Fruit fly (Drosophila melanogaster) whole organism, prepupa: ENCODE measurements around the gene hb.

Experiments
- Blimp-1 ChIP-seq: fragments of 200-800 bp; sonication (Bioruptor generic); optimal IDR thresholded peaks from 3 replicates; lab custom pipeline; 2017; ENCODE audit warnings: missing biosample characterization, missing genetic modification characterization, mild to moderate bottlenecking, moderate library complexity, missing genetic modification reagents
- CG16779 ChIP-seq: fragments of 200-800 bp; sonication (Bioruptor generic); optimal IDR thresholded peaks from 3 replicates; lab custom pipeline; 2017; ENCODE audit warnings: missing biosample characterization, mild to moderate bottlenecking, missing genetic modification characterization
- CG3032 ChIP-seq: fragments of 200-800 bp; optimal IDR thresholded peaks from 2 replicates; lab custom pipeline; 2019; ENCODE audit warnings: missing biosample characterization, mild to moderate bottlenecking, missing genetic modification characterization, moderate library complexity
- CG32006 ChIP-seq: fragments of 200-800 bp; sonication (Bioruptor generic); optimal IDR thresholded peaks from 3 replicates; lab custom pipeline; 2017; ENCODE audit warnings: missing biosample characterization, mild to moderate bottlenecking, missing genetic modification characterization
- CG3919 ChIP-seq: fragments of 200-800 bp; sonication (Bioruptor generic); optimal IDR thresholded peaks from 3 replicates; lab custom pipeline; 2016; ENCODE audit warnings: missing biosample characterization, missing genetic modification characterization
- CG6276 ChIP-seq: fragments of 200-800 bp; sonication (Bioruptor generic); optimal IDR thresholded peaks from 2 replicates; lab custom pipeline; 2017; ENCODE audit warnings: missing biosample characterization, mild to moderate bottlenecking, missing genetic modification characterization
- CG6808 ChIP-seq: fragments of 200-800 bp; sonication (Bioruptor generic); optimal IDR thresholded peaks from 3 replicates; lab custom pipeline; 2017; ENCODE audit warnings: missing biosample characterization, missing genetic modification characterization, mild to moderate bottlenecking, moderate library complexity, missing genetic modification reagents
- CG7368 ChIP-seq: fragments of 200-800 bp; sonication (Bioruptor generic); optimal IDR thresholded peaks from 3 replicates; lab custom pipeline; 2016; ENCODE audit warnings: missing biosample characterization, missing genetic modification characterization
- Hr39 ChIP-seq: fragments of 200-800 bp; sonication (Bioruptor generic); optimal IDR thresholded peaks from 2 replicates; lab custom pipeline; 2016; ENCODE audit warnings: missing biosample characterization, missing genetic modification characterization
- OdsH ChIP-seq: fragments of 200-800 bp; sonication (Bioruptor generic); optimal IDR thresholded peaks from 3 replicates; lab custom pipeline; 2016; ENCODE audit warnings: missing biosample characterization, missing genetic modification characterization
- Sox14 ChIP-seq: fragments of 200-800 bp; sonication (Bioruptor generic); optimal IDR thresholded peaks from 3 replicates; lab custom pipeline; 2016; ENCODE audit warnings: missing biosample characterization, missing genetic modification characterization
- dsx ChIP-seq: fragments of 200-800 bp; optimal IDR thresholded peaks from 3 replicates; lab custom pipeline; 2019; ENCODE audit warnings: missing biosample characterization, mild to moderate bottlenecking, missing genetic modification characterization, moderate library complexity; ENCODE audit not compliant: poor library complexity, severe bottlenecking
- net ChIP-seq: fragments of 200-800 bp; sonication (Bioruptor generic); optimal IDR thresholded peaks from 3 replicates; lab custom pipeline; 2016; ENCODE audit warnings: missing biosample characterization, missing genetic modification characterization
- salr ChIP-seq, 2 experiments: fragments of 200-800 bp; sonication (Bioruptor generic); optimal IDR thresholded peaks; 3 replicates each; lab custom pipeline; 2016 to 2018; ENCODE audit warnings: missing biosample characterization in 2 of 2, missing genetic modification characterization in 2 of 2, mild to moderate bottlenecking in 1 of 2

- TF ChIP-seq net (GFP tag; lab: Kevin White, UChicago) (no peak), Blimp-1 (no peak), CG6276 (GFP tag; lab: Kevin White, UChicago) (no peak), CG3919 (no peak), CG6808 (GFP tag; lab: Kevin White, UChicago) (no peak), Hr39 (no peak), dsx (GFP tag; lab: Kevin White, UChicago) (no peak), CG7368 (GFP tag; lab: Kevin White, UChicago) (no peak), CG32006 (no peak), OdsH (GFP tag; lab: Kevin White, UChicago) (no peak), CG16779 (tag; lab: Kevin White, UChicago) (no peak), Sox14 (GFP tag; lab: Kevin White, UChicago) (no peak), CG3032 (tag; lab: Kevin White, UChicago) (no peak), salr (GFP tag; optimal IDR thresholded peaks at IDR 0.05; lab: Kevin White, UChicago) (no peak)
These were observed 44.3 kb upstream of the hb start for dm6 chr3R:8741941-8742340.
